Worm (Caenorhabditis elegans): ENCODE data around the gene F16B3.2.

Gene F16B3.2

DNA sequence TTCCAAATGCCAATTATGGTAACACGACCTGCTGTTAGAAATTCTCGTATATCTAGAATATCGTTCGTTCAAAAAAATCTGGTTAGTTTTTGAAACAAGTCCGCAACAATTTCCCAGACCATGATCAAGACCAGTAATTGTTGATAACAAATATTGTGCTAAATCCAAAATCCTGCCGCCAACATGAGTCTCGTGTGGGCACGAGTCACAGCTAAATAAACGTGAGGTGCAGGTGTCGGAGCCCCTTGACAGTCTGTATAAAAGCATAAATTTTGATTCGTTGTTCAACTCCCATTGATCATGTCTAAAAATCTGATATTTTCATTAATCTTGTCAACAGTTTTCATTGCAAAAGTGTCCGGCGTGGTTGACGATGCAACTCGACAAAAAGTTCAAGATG, at the start of gene F16B3.2:
F16B3.2 (plus strand) TSS at position 301 of the 400 bp plus-strand sequence.
- TF ChIP-seq nfya-1 (tag; optimal IDR thresholded peaks at IDR 0.05; ENCODE audit: insufficient read depth) (no peak), lin-39 (tag; optimal IDR thresholded peaks at IDR 0.05) (no peak), ceh-82 (tag; optimal IDR thresholded peaks at IDR 0.05) (no peak), fkh-10 (GFP tag; optimal IDR thresholded peaks at IDR 0.05) (no peak), pha-4 (tag; optimal IDR thresholded peaks at IDR 0.05) (no peak), unc-62 (GFP tag; optimal IDR thresholded peaks at IDR 0.05) (no peak), nhr-43 (tag; optimal IDR thresholded peaks at IDR 0.05; ENCODE audit: poor library complexity, severe bottlenecking) (no peak), elt-1 (tag; optimal IDR thresholded peaks at IDR 0.05) (no peak), mdl-1 (tag; optimal IDR thresholded peaks at IDR 0.05) (no peak), eor-1 (tag; optimal IDR thresholded peaks at IDR 0.05) (no peak), unc-39 (tag; optimal IDR thresholded peaks at IDR 0.05) (no peak), nhr-11 (tag; optimal IDR thresholded peaks at IDR 0.05) (no peak), fos-1 (tag; optimal IDR thresholded peaks at IDR 0.05) (no peak), ceh-28 (tag; optimal IDR thresholded peaks at IDR 0.05) (no peak), jun-1 (tag; optimal IDR thresholded peaks at IDR 0.05) (no peak), hmg-11 (tag; optimal IDR thresholded peaks at IDR 0.05) (no peak), ztf-4 (tag; optimal IDR thresholded peaks at IDR 0.05) (no peak), elt-3 (tag; optimal IDR thresholded peaks at IDR 0.05) (no peak), ceh-16 (tag; optimal IDR thresholded peaks at IDR 0.05) (no peak)

- TF ChIP-seq eor-1 (tag; optimal IDR thresholded peaks at IDR 0.05) (no peak), unc-62 (GFP tag; optimal IDR thresholded peaks at IDR 0.05) (no peak), nhr-237 (tag; optimal IDR thresholded peaks at IDR 0.05) (no peak), snpc-4 (tag; optimal IDR thresholded peaks at IDR 0.05) (no peak), ZK546.5 (tag; optimal IDR thresholded peaks at IDR 0.05) (no peak), nhr-11 (tag; optimal IDR thresholded peaks at IDR 0.05) (no peak)
Measured at ce11 chrV:1266540-1266939, 48.4 kb upstream of the F16B3.2 start.

ce11 chrV:1270611-1271010, 44.3 kb upstream of the F16B3.2 start, which contains the start of gene Y75B7B.1:
Gene Y75B7B.1 (plus strand): TSS chrV:1270911.
- no peak for TF ChIP-seq sea-2 (GFP tag; optimal IDR thresholded peaks at IDR 0.05)
- TF ChIP-seq fkh-10 (GFP tag; optimal IDR thresholded peaks at IDR 0.05): no peak
- TF ChIP-seq jun-1 (tag; optimal IDR thresholded peaks at IDR 0.05): no peak
- TF ChIP-seq nfya-1 (tag; optimal IDR thresholded peaks at IDR 0.05; ENCODE audit: insufficient read depth): no peak
- no peak for TF ChIP-seq lsy-12 (tag; optimal IDR thresholded peaks at IDR 0.05)
- no peak for TF ChIP-seq ztf-4 (tag; optimal IDR thresholded peaks at IDR 0.05)
- TF ChIP-seq ceh-9 (tag; optimal IDR thresholded peaks at IDR 0.05): no peak
- TF ChIP-seq nhr-77 (tag; optimal IDR thresholded peaks at IDR 0.05): no peak
- no peak for TF ChIP-seq elt-2 (tag; optimal IDR thresholded peaks at IDR 0.05)
- no peak for TF ChIP-seq lin-15B (tag; optimal IDR thresholded peaks at IDR 0.05)
- TF ChIP-seq ceh-16 (tag; optimal IDR thresholded peaks at IDR 0.05): no peak
- no peak for TF ChIP-seq nhr-23 (tag; optimal IDR thresholded peaks at IDR 0.05)
- no peak for TF ChIP-seq unc-39 (tag; optimal IDR thresholded peaks at IDR 0.05)
- no peak for TF ChIP-seq egl-5 (tag; optimal IDR thresholded peaks at IDR 0.05)
- TF ChIP-seq nhr-11 (tag; optimal IDR thresholded peaks at IDR 0.05): no peak
- no peak for TF ChIP-seq R02D3.7 (tag; optimal IDR thresholded peaks at IDR 0.05)
- TF ChIP-seq ceh-82 (tag; optimal IDR thresholded peaks at IDR 0.05): no peak
- no peak for TF ChIP-seq hmg-11 (tag; optimal IDR thresholded peaks at IDR 0.05)

DNA sequence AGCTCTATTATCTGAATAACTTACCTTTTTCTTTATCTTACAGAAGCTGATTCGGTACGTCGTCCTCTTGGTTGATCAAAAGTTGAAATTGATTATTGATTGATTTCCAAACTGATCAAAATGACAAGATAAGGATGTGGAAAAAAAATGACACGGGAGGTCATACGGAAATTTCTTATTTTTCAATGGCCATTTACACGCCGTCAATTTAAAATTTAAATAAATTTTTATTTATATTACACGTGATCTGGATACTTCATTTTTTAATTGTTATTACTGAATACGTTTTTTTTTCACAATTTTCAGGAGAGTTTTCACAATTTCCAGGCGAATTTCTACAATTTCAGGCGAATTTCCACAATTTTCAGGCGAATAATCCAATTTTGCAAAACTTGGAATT, 39.0 kb upstream of the F16B3.2 start, which contains the start of gene Y75B7B.2:
Y75B7B.2 (minus strand) TSS at position 101 of the 400 bp plus-strand sequence.
- TF ChIP-seq nhr-76 (tag; optimal IDR thresholded peaks at IDR 0.05): no peak

ce11 chrV:1277926-1278325, 37.0 kb upstream of the F16B3.2 start:
- TF ChIP-seq nhr-237 (tag; optimal IDR thresholded peaks at IDR 0.05): no peak
- TF ChIP-seq ztf-4 (tag; optimal IDR thresholded peaks at IDR 0.05): no peak
- no peak for TF ChIP-seq egl-27 (tag; optimal IDR thresholded peaks at IDR 0.05)

DNA sequence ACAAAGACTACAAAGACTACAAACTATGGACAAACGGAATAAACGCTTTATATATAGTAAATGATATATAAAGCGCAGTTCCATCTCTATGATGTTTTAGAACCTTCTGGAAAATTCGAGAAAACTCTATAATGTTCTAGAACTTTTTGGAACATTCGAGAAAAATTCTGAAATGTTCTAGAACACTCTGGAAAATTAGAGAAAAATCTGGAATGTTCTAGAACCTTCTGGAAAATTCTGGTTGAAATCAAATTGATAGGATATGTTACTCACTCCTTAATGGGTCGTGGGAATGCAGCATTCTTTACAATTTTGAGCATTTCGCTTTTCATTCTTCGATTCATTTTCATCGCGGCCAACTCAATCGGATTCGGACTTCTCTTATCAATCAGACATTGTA, 36.4 kb upstream of the F16B3.2 start:
- no peak for TF ChIP-seq zag-1 (tag; optimal IDR thresholded peaks at IDR 0.05)
- no peak for TF ChIP-seq lin-15B (tag; optimal IDR thresholded peaks at IDR 0.05)
